Worm (Caenorhabditis elegans) whole organism, L2 larva: ENCODE measurements around the gene F44A2.3.

Experiments used
- C34F6.9 ChIP-seq: fragments of 150-350 bp; optimal IDR thresholded peaks from 2 replicates; lab custom pipeline; 2014; ENCODE audit warnings: missing biosample characterization, missing genetic modification characterization
- F13H6.1 ChIP-seq: sonication (generic microtip); optimal IDR thresholded peaks from 2 replicates; lab custom pipeline; 2016; ENCODE audit warnings: missing genetic modification characterization, missing compliant biosample characterization
- R02D3.7 ChIP-seq: fragments of 150-350 bp; optimal IDR thresholded peaks from 2 replicates; lab custom pipeline; 2014; ENCODE audit warnings: missing biosample characterization, missing genetic modification characterization
- Y55F3AM.14 ChIP-seq: fragments of 200-800 bp; sonication (Bioruptor generic); optimal IDR thresholded peaks from 2 replicates; lab custom pipeline; 2018; ENCODE audit warnings: mild to moderate bottlenecking, missing genetic modification characterization, missing compliant biosample characterization
- ZK546.5 ChIP-seq: sonication (generic microtip); optimal IDR thresholded peaks from 2 replicates; lab custom pipeline; 2017; ENCODE audit warnings: missing biosample characterization, missing genetic modification characterization
- alr-1 ChIP-seq: fragments of 150-350 bp; optimal IDR thresholded peaks from 2 replicates; lab custom pipeline; 2014; ENCODE audit warnings: missing biosample characterization, missing genetic modification characterization
- aly-2 ChIP-seq: fragments of 150-350 bp; optimal IDR thresholded peaks from 2 replicates; lab custom pipeline; 2014; ENCODE audit warnings: missing biosample characterization, missing genetic modification characterization
- ama-1 ChIP-seq: fragments of 150-350 bp; optimal IDR thresholded peaks from 2 replicates; lab custom pipeline; 2018; ENCODE audit warnings: inconsistent platforms
- blmp-1 ChIP-seq: sonication (generic microtip); optimal IDR thresholded peaks from 2 replicates; lab custom pipeline; 2017; ENCODE audit warnings: missing genetic modification characterization, mild to moderate bottlenecking, missing compliant biosample characterization, antibody characterized with exemption, moderate library complexity; ENCODE audit not compliant: insufficient read depth
- ceh-16 ChIP-seq: fragments of 150-350 bp; optimal IDR thresholded peaks from 2 replicates; lab custom pipeline; 2014; ENCODE audit warnings: missing biosample characterization, missing genetic modification characterization
- ceh-82 ChIP-seq: fragments of 150-350 bp; optimal IDR thresholded peaks from 2 replicates; lab custom pipeline; 2014; ENCODE audit warnings: missing biosample characterization, missing genetic modification characterization
- crh-2 ChIP-seq: sonication (generic microtip); optimal IDR thresholded peaks from 2 replicates; lab custom pipeline; 2017; ENCODE audit warnings: missing biosample characterization, missing genetic modification characterization
- dmd-4 ChIP-seq: sonication (generic microtip); optimal IDR thresholded peaks from 2 replicates; lab custom pipeline; 2017; ENCODE audit warnings: missing biosample characterization, missing genetic modification characterization
- egl-27 ChIP-seq: sonication (generic microtip); optimal IDR thresholded peaks from 3 replicates; lab custom pipeline; 2017; ENCODE audit warnings: missing biosample characterization, missing genetic modification reagents, missing genetic modification characterization
- elt-1 ChIP-seq: fragments of 150-350 bp; optimal IDR thresholded peaks from 2 replicates; lab custom pipeline; 2014; ENCODE audit warnings: missing biosample characterization, missing genetic modification characterization
- elt-3 ChIP-seq: sonication (generic microtip); optimal IDR thresholded peaks from 2 replicates; lab custom pipeline; 2017; ENCODE audit warnings: missing biosample characterization, missing genetic modification characterization
- fos-1 ChIP-seq: fragments of 150-350 bp; optimal IDR thresholded peaks from 2 replicates; lab custom pipeline; 2014; ENCODE audit warnings: missing biosample characterization, missing genetic modification characterization
- gmeb-1 ChIP-seq: fragments of 150-350 bp; optimal IDR thresholded peaks from 2 replicates; lab custom pipeline; 2014; ENCODE audit warnings: missing biosample characterization, missing genetic modification characterization
- lin-11 ChIP-seq: fragments of 150-350 bp; sonication (generic microtip); optimal IDR thresholded peaks from 2 replicates; lab custom pipeline; 2014; ENCODE audit warnings: missing biosample characterization, missing genetic modification characterization, inconsistent platforms, mixed read lengths
- lin-13 ChIP-seq: fragments of 150-350 bp; optimal IDR thresholded peaks from 2 replicates; lab custom pipeline; 2014; ENCODE audit warnings: missing biosample characterization, missing genetic modification reagents, missing genetic modification characterization
- lin-39 ChIP-seq: fragments of 150-350 bp; optimal IDR thresholded peaks from 2 replicates; lab custom pipeline; 2014; ENCODE audit warnings: missing biosample characterization, missing genetic modification reagents, missing genetic modification characterization
- lsy-2 ChIP-seq, 2 experiments: fragments of 150-350 bp in 1 of 2; sonication (generic microtip) in 1 of 2; optimal IDR thresholded peaks; 2 replicates each; lab custom pipeline; 2014 to 2017; ENCODE audit warnings: missing biosample characterization in 2 of 2, missing genetic modification characterization in 2 of 2
- mab-5 ChIP-seq: fragments of 150-350 bp; optimal IDR thresholded peaks from 2 replicates; lab custom pipeline; 2014; ENCODE audit warnings: missing biosample characterization, missing genetic modification characterization
- mbf-1 ChIP-seq: sonication (generic microtip); optimal IDR thresholded peaks from 2 replicates; lab custom pipeline; 2017; ENCODE audit warnings: missing biosample characterization, missing genetic modification characterization
- mdl-1 ChIP-seq, 2 experiments: fragments of 150-350 bp in 1 of 2; sonication (generic microtip) in 1 of 2; optimal IDR thresholded peaks; 2 replicates each; lab custom pipeline; 2017; ENCODE audit warnings: missing biosample characterization in 2 of 2, missing genetic modification characterization in 2 of 2
- nhr-10 ChIP-seq: sonication (generic microtip); optimal IDR thresholded peaks from 2 replicates; lab custom pipeline; 2017; ENCODE audit warnings: missing biosample characterization, missing genetic modification characterization
- nhr-11 ChIP-seq: fragments of 150-350 bp; optimal IDR thresholded peaks from 2 replicates; lab custom pipeline; 2014; ENCODE audit warnings: missing biosample characterization, missing genetic modification characterization
- nhr-12 ChIP-seq: fragments of 150-350 bp; optimal IDR thresholded peaks from 2 replicates; lab custom pipeline; 2014; ENCODE audit warnings: missing biosample characterization, missing genetic modification characterization
- nhr-129 ChIP-seq: fragments of 150-350 bp; optimal IDR thresholded peaks from 2 replicates; lab custom pipeline; 2014; ENCODE audit warnings: missing biosample characterization, missing genetic modification characterization
- nhr-21 ChIP-seq: fragments of 150-350 bp; optimal IDR thresholded peaks from 2 replicates; lab custom pipeline; 2014; ENCODE audit warnings: missing biosample characterization, missing genetic modification characterization
- nhr-23 ChIP-seq: fragments of 150-350 bp; optimal IDR thresholded peaks from 2 replicates; lab custom pipeline; 2014; ENCODE audit warnings: missing biosample characterization, missing genetic modification reagents, missing genetic modification characterization
- nhr-237 ChIP-seq: fragments of 150-350 bp; optimal IDR thresholded peaks from 2 replicates; lab custom pipeline; 2014; ENCODE audit warnings: missing biosample characterization, missing genetic modification characterization
- nhr-25 ChIP-seq: fragments of 150-350 bp; sonication (generic microtip); optimal IDR thresholded peaks from 3 replicates; lab custom pipeline; 2014; ENCODE audit warnings: missing biosample characterization, missing genetic modification characterization
- nhr-6 ChIP-seq: fragments of 150-350 bp; optimal IDR thresholded peaks from 2 replicates; lab custom pipeline; 2014; ENCODE audit warnings: missing biosample characterization, missing genetic modification characterization
- nhr-77 ChIP-seq: fragments of 150-350 bp; optimal IDR thresholded peaks from 2 replicates; lab custom pipeline; 2014; ENCODE audit warnings: missing biosample characterization, missing genetic modification characterization
- peb-1 ChIP-seq: fragments of 150-350 bp; optimal IDR thresholded peaks from 2 replicates; lab custom pipeline; 2014; ENCODE audit warnings: missing biosample characterization, missing genetic modification characterization
- sem-4 ChIP-seq: fragments of 150-350 bp; optimal IDR thresholded peaks from 2 replicates; lab custom pipeline; 2014; ENCODE audit warnings: missing biosample characterization, missing genetic modification reagents, missing genetic modification characterization
- skn-1 ChIP-seq: sonication (generic microtip); optimal IDR thresholded peaks from 2 replicates; lab custom pipeline; 2017; ENCODE audit warnings: missing biosample characterization, missing genetic modification characterization
- sma-3 ChIP-seq: sonication (generic microtip); optimal IDR thresholded peaks from 2 replicates; lab custom pipeline; 2016; ENCODE audit warnings: missing genetic modification reagents, missing genetic modification characterization, missing compliant biosample characterization
- sma-9 ChIP-seq, 2 experiments: fragments of 150-350 bp in 1 of 2; sonication (generic microtip) in 1 of 2; optimal IDR thresholded peaks; 2 replicates each; lab custom pipeline; 2014 to 2016; ENCODE audit warnings: missing genetic modification characterization in 2 of 2, mild to moderate bottlenecking in 1 of 2, missing biosample characterization in 1 of 2, missing compliant biosample characterization in 1 of 2, missing genetic modification reagents in 1 of 2, moderate library complexity in 1 of 2
- snpc-4 ChIP-seq: fragments of 150-350 bp; optimal IDR thresholded peaks from 2 replicates; lab custom pipeline; 2014; ENCODE audit warnings: missing biosample characterization, missing genetic modification characterization
- unc-39 ChIP-seq: fragments of 150-350 bp; optimal IDR thresholded peaks from 2 replicates; lab custom pipeline; 2014; ENCODE audit warnings: missing biosample characterization, missing genetic modification characterization
- unc-55 ChIP-seq: fragments of 150-350 bp; sonication (generic microtip); optimal IDR thresholded peaks from 3 replicates; lab custom pipeline; 2014; ENCODE audit warnings: missing biosample characterization, missing genetic modification reagents, missing genetic modification characterization
- unc-62 ChIP-seq: fragments of 150-350 bp; optimal IDR thresholded peaks from 2 replicates; lab custom pipeline; 2014; ENCODE audit warnings: missing biosample characterization, missing genetic modification reagents, missing genetic modification characterization
- zag-1 ChIP-seq: fragments of 150-350 bp; optimal IDR thresholded peaks from 2 replicates; lab custom pipeline; 2014; ENCODE audit warnings: missing biosample characterization, missing genetic modification characterization
- ztf-1 ChIP-seq: fragments of 200-800 bp; sonication (Bioruptor generic); conservative IDR thresholded peaks from 2 replicates; pipeline ENCODE4 v1.3.6; 2022; ENCODE audit warnings: missing genetic modification characterization, missing compliant biosample characterization
- ztf-11 ChIP-seq: sonication (generic microtip); optimal IDR thresholded peaks from 2 replicates; lab custom pipeline; 2017; ENCODE audit warnings: missing biosample characterization, missing genetic modification characterization
- ztf-4 ChIP-seq: fragments of 150-350 bp; optimal IDR thresholded peaks from 2 replicates; lab custom pipeline; 2014; ENCODE audit warnings: missing biosample characterization, missing genetic modification characterization

F44A2.3 gene

ce11 chrV:9271835-9272234, 33.4 kb upstream of the F44A2.3 start:
- TF ChIP-seq nhr-12 (no peak), lsy-2 (tag; optimal IDR thresholded peaks at IDR 0.05; lab: Kevin White, UChicago) (peak in 1 of 2 experiments; percentile 2)
- TF ChIP-seq, all 48 proteins: peak for 1

- TF ChIP-seq lin-39 (tag; lab: Kevin White, UChicago) (no peak), sma-9 (GFP tag; optimal IDR thresholded peaks at IDR 0.05; lab: Kevin White, UChicago) (peak; percentile 4), sma-9 (tag; optimal IDR thresholded peaks at IDR 0.05; lab: Kevin White, UChicago) (no peak), C34F6.9 (tag; lab: Kevin White, UChicago) (peak; percentile 23)
- TF ChIP-seq, all 48 proteins: peak for 2
These were observed 32.6 kb upstream of the F44A2.3 start for ce11 chrV:9272624-9273023.

- TF ChIP-seq ama-1 (lab: Kevin White, UChicago) (no peak), elt-3 (tag; lab: Kevin White, UChicago) (no peak), R02D3.7 (no peak), ztf-4 (peak; percentile 25), sma-9 (GFP tag; optimal IDR thresholded peaks at IDR 0.05; lab: Kevin White, UChicago) (peak; percentile 94), sma-9 (tag; optimal IDR thresholded peaks at IDR 0.05; lab: Kevin White, UChicago) (no peak), nhr-25 (tag; lab: Kevin White, UChicago) (peak; percentile 26), unc-55 (GFP tag; lab: Kevin White, UChicago) (peak; percentile 93), skn-1 (tag; lab: Kevin White, UChicago) (no peak), egl-27 (tag; lab: Kevin White, UChicago) (peak; percentile 7), nhr-237 (tag; lab: Kevin White, UChicago) (no peak), lin-11 (tag; lab: Kevin White, UChicago) (peak; percentile 17), dmd-4 (tag; lab: Kevin White, UChicago) (no peak), lsy-2 (tag; optimal IDR thresholded peaks at IDR 0.05; lab: Kevin White, UChicago) (peak; percentile 8 to 70), gmeb-1 (no peak), nhr-129 (tag; lab: Kevin White, UChicago) (peak; percentile 87), elt-1 (no peak), ZK546.5 (tag; lab: Kevin White, UChicago) (no peak), nhr-23 (tag; lab: Kevin White, UChicago) (no peak), C34F6.9 (tag; lab: Kevin White, UChicago) (peak; percentile 74), nhr-10 (tag; lab: Kevin White, UChicago) (no peak), crh-2 (tag; lab: Kevin White, UChicago) (peak; percentile 69), ceh-16 (tag; lab: Kevin White, UChicago) (no peak), nhr-21 (tag; lab: Kevin White, UChicago) (peak; percentile 17), sem-4 (tag; lab: Kevin White, UChicago) (peak; percentile 86), alr-1 (tag; lab: Kevin White, UChicago) (no peak), snpc-4 (tag; lab: Kevin White, UChicago) (peak; percentile 61), mbf-1 (tag; lab: Kevin White, UChicago) (no peak), sma-3 (GFP tag; lab: Kevin White, UChicago) (no peak), lin-13 (GFP tag; lab: Kevin White, UChicago) (peak; percentile 70), nhr-12 (no peak), unc-39 (peak; percentile 68), F13H6.1 (peak; percentile 90), Y55F3AM.14 (GFP tag; lab: Kevin White, UChicago) (peak; percentile 56), unc-62 (GFP tag; lab: Kevin White, UChicago) (no peak), nhr-77 (tag; lab: Kevin White, UChicago) (no peak), lin-39 (tag; lab: Kevin White, UChicago) (no peak), mdl-1 (tag; optimal IDR thresholded peaks at IDR 0.05; lab: Kevin White, UChicago) (peak; percentile 55 to 91), nhr-6 (tag; lab: Kevin White, UChicago) (peak; percentile 81), zag-1 (tag; lab: Kevin White, UChicago) (peak; percentile 86), aly-2 (no peak), peb-1 (tag; lab: Kevin White, UChicago) (no peak), mab-5 (tag; lab: Kevin White, UChicago) (peak; percentile 76), blmp-1 (tag; lab: Kevin White, UChicago) (peak; percentile 21), ztf-1 (GFP tag; lab: Robert Waterston, UW) (no peak), nhr-11 (no peak), ztf-11 (tag; lab: Kevin White, UChicago) (no peak), fos-1 (tag; lab: Kevin White, UChicago) (peak; percentile 52), ceh-82 (peak; percentile 66)
These were observed 31.6 kb upstream of the F44A2.3 start for ce11 chrV:9273587-9273986.
